Fruit fly (Drosophila melanogaster): ENCODE results near the gene CG32563.

DNA sequence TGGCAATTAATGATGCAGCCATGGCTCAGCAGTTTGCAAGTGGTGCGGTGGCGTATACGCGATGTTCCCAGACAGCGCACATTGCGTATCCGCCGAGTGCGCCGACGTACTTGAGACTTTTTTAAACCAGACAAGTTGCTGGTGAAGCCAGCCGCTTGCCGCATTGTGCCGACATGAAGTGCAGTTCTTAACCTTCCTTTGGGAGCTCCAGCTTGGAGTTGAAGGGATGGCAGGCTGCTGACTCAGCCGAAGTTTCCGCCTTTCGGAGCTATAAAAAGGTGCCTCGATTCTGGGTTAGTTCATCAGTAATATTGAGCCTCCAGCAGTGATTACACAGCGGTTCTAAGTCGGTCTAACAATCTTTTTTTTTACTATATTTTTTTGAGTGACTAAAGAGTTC, 12.9 kb downstream of the CG32563 start, which contains the start of gene CG5172:
- TF ChIP-seq pan (optimal IDR thresholded peaks at IDR 0.05) (no peak), Hr83 (GFP tag; optimal IDR thresholded peaks at IDR 0.05; ENCODE audit: poor library complexity, severe bottlenecking) (no peak), psq (GFP tag; optimal IDR thresholded peaks at IDR 0.05) (no peak), jim (GFP tag; optimal IDR thresholded peaks at IDR 0.05) (no peak), Hr78 (GFP tag; optimal IDR thresholded peaks at IDR 0.05) (no peak), tai (GFP tag; optimal IDR thresholded peaks at IDR 0.05) (no peak), Myc (optimal IDR thresholded peaks at IDR 0.05) (no peak), usp (GFP tag; optimal IDR thresholded peaks at IDR 0.05) (no peak), dsf (GFP tag; optimal IDR thresholded peaks at IDR 0.05; ENCODE audit: borderline replicate concordance) (no peak), h (GFP tag; optimal IDR thresholded peaks at IDR 0.05) (no peak), Hnf4 (GFP tag; optimal IDR thresholded peaks at IDR 0.05) (no peak), dl (GFP tag; optimal IDR thresholded peaks at IDR 0.05; ENCODE audit: insufficient read depth in 1 of 2, partially characterized antibody in 2 of 2) (no peak), N (GFP tag; optimal IDR thresholded peaks at IDR 0.05) (no peak), Abd-B (GFP tag; optimal IDR thresholded peaks at IDR 0.05) (no peak)

All from whole organism, wandering third instar larva.